Worm (Caenorhabditis elegans): ENCODE data around the gene chat-1.

DNA sequence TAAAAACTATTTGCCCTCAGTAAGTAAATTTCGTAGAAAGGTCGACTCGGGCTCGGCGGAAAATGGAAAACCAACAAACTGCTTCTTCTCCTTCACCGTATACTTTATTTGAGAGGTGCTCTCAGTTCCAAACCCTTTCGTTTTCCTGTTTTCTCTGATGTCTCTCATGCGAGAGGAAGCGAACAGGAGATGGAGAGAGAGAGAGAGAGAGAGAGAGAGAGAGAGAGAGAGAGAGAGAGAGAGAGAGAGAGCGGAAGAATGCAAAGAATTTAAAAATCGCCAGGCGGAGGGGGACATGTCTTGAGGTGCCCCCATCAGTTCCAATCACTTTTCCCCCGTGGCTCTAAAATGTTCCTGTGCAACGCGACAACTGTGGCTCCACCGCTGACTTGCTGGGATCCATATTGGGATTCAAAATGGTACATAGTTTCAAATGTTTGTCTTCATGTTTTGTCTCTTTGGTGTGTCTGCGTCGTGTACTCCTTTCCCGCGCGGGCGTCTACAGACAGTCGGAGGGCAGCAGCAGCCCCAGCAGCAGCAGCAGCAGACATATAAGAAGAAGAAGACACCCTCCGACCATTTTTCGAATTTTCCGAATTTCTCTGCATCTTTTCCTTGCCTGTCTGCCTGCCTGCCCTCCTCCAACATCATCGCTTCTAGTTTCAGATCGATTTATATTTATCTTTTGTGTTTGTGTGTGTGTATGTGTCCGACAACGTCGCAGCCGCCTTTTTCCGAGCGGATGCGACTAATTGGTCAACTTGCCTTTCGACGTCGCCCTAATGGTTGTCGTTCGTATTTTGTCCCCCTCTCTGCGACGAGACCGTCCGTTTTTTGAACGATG lies 7.4 kb downstream of the chat-1 start, which contains the start of gene R08C7.11:
- TF ChIP-seq him-1 (tag; optimal IDR thresholded peaks at IDR 0.05) (no peak), W03F9.2 (tag; optimal IDR thresholded peaks at IDR 0.05) (no peak), dao-5 (tag; optimal IDR thresholded peaks at IDR 0.05) (no peak)
